Worm (Caenorhabditis elegans) whole organism, late embryonic: ENCODE measurements around the gene erd-2.2.

Experiments used
- F13H6.1 ChIP-seq: sonication (generic microtip); optimal IDR thresholded peaks from 2 replicates; lab custom pipeline; 2016; ENCODE audit warnings: missing genetic modification characterization, missing compliant biosample characterization
- ama-1 ChIP-seq: fragments of 150-350 bp; optimal IDR thresholded peaks from 2 replicates; lab custom pipeline; 2014
- ceh-34 ChIP-seq: sonication (generic microtip); optimal IDR thresholded peaks from 2 replicates; lab custom pipeline; 2016; ENCODE audit warnings: mild to moderate bottlenecking, missing genetic modification characterization, missing compliant biosample characterization
- fkh-10 ChIP-seq: fragments of 150-350 bp; optimal IDR thresholded peaks from 2 replicates; lab custom pipeline; 2014; ENCODE audit warnings: missing biosample characterization, missing genetic modification reagents, missing genetic modification characterization
- hlh-13 ChIP-seq: fragments of 200-800 bp; sonication (Bioruptor generic); optimal IDR thresholded peaks from 2 replicates; lab custom pipeline; 2018; ENCODE audit warnings: mild to moderate bottlenecking, missing genetic modification characterization, missing compliant biosample characterization
- nhr-11 ChIP-seq: fragments of 150-350 bp; optimal IDR thresholded peaks from 2 replicates; lab custom pipeline; 2014; ENCODE audit warnings: missing biosample characterization, missing genetic modification characterization
- pqm-1 ChIP-seq: sonication (generic microtip); optimal IDR thresholded peaks from 2 replicates; lab custom pipeline; 2016; ENCODE audit warnings: missing genetic modification characterization, missing compliant biosample characterization
- unc-86 ChIP-seq: sonication (generic microtip); optimal IDR thresholded peaks from 2 replicates; lab custom pipeline; 2016; ENCODE audit warnings: missing genetic modification characterization, missing compliant biosample characterization

DNA sequence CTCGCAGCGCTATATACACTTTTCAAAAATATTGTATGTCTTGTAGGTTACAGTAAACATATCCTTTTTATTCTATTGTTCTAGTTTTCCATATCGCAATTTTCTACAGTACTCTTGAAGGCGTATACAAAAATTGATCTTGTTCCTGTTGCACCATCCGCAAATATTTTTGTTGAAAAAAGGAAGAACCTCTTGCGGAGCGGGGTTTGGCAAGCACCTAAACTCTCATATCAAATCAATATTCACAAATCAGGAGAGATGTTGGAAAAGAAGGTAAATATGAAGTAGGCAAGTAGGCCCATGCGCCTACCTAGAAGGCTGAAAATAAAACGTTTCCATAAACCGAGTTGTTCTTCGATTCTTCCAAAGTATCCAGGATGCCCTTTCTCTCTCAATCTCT lies 22.8 kb upstream of the erd-2.2 start, which contains the start of gene C28H8.5:
- no peak for TF ChIP-seq fkh-10
- TF ChIP-seq nhr-11 (tag; lab: Kevin White, UChicago): no peak
- TF ChIP-seq unc-86 (tag; lab: Kevin White, UChicago): no peak
- no peak for TF ChIP-seq hlh-13 (GFP tag; lab: Kevin White, UChicago)
- TF ChIP-seq pqm-1 (tag; lab: Kevin White, UChicago): no peak
- no peak for TF ChIP-seq F13H6.1 (tag; lab: Kevin White, UChicago)
- no peak for TF ChIP-seq ceh-34 (tag; lab: Kevin White, UChicago)
- no peak for TF ChIP-seq ama-1
